Fruit fly (Drosophila melanogaster): ENCODE measurements around the gene CG15638.

The CG15638 gene

DNA sequence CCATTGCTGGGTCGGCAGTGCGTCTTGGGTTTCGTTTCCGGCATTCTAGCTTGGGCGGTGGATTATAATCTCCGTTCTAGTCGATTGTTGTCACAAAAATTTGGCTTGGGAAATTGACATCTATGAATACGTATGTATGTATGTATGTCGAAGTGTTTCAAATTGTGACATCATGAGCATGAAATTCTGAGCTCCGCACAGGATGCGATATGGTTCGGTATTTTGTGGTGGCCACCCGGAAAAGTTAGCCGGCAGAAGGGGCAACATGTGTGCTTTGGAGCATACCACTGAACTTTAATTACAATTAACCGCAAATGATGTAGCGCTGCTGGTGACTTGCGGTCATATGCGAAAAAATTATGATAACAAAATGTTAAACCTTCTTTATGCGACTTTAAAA, at the start of gene CG15638:
TSS of gene CG15638 (minus strand) at position 101 of the 400 bp plus-strand sequence.
- no peak for TF ChIP-seq EcR (GFP tag; optimal IDR thresholded peaks at IDR 0.05)
- TF ChIP-seq fd96Ca (GFP tag; IDR thresholded peaks at IDR 0.05), result no peak

DNA sequence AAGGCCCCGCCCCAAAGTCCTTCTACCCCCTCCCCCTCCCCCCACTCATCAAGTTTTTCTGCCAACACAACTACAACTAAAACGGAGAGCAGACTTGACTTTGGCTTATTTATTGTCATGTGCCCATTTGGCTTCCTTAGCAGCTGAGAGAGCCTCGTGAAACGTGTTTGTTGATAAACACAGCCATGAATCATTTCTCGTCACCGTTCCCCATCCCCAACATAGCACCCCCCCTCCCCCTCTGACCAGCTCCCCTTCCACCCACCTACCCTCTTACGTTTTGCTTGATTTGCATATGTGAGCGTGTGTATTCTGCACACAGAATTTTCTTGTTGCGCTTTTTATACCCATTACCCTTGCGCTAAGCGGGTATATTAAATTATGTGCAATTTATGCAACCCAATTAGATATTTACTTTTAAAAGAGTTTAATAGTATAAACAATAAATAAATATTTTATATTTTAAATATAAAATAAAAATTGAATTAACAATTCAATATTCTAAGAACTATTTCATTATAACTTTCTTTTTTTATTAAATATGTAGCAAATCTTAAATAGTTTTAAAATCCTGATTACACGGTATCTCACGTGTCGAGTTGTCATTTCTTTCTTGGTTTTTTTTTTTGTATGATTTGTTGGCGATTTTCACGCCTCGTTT, 36.3 kb upstream of the CG15638 start:
- no peak; the same call in 1 of the 2 replicates for TF ChIP-seq CG12605 (GFP tag; IDR thresholded peaks at IDR 0.05)
- no peak; the same call in 1 of the 2 replicates for TF ChIP-seq CG32121 (GFP tag; IDR thresholded peaks at IDR 0.05)
- 0 out of 2 replicates have a peak, but pooled peaks have one; percentile 7 for TF ChIP-seq rn (GFP tag; IDR thresholded peaks at IDR 0.05)
- peak; percentile 60 for TF ChIP-seq Pif1B (GFP tag; optimal IDR thresholded peaks at IDR 0.05)
- TF ChIP-seq EcR (GFP tag; optimal IDR thresholded peaks at IDR 0.05), result no peak
- peak; percentile 32 for TF ChIP-seq CG34367 (tag; optimal IDR thresholded peaks at IDR 0.05)
- TF ChIP-seq CG4496 (GFP tag; IDR thresholded peaks at IDR 0.05), result peak; percentile 65
- peak; percentile 69 for TF ChIP-seq CG15710 (tag; optimal IDR thresholded peaks at IDR 0.05)
- peak; percentile 28 for TF ChIP-seq Snoo (tag; optimal IDR thresholded peaks at IDR 0.05)
- TF ChIP-seq CG8301 (tag; optimal IDR thresholded peaks at IDR 0.05), result peak; percentile 57
- peak; percentile 14 for TF ChIP-seq Pif1A (GFP tag; optimal IDR thresholded peaks at IDR 0.05)
- no peak for TF ChIP-seq CG10348 (GFP tag; IDR thresholded peaks at IDR 0.05)
- peak; percentile 41 for TF ChIP-seq gl (tag; optimal IDR thresholded peaks at IDR 0.05)
- TF ChIP-seq CG13204 (GFP tag; optimal IDR thresholded peaks at IDR 0.05), result no peak
- peak; percentile 80 for TF ChIP-seq CG8159 (tag; optimal IDR thresholded peaks at IDR 0.05)
- peak; percentile 60 for TF ChIP-seq CG17806 (tag; optimal IDR thresholded peaks at IDR 0.05)
- peak; percentile 73 for TF ChIP-seq CG9948 (tag; optimal IDR thresholded peaks at IDR 0.05)
- peak; percentile 74 for TF ChIP-seq D1 (tag; optimal IDR thresholded peaks at IDR 0.05)
- peak; percentile 50; the same call in 1 of the 3 replicates for TF ChIP-seq fd96Ca (GFP tag; IDR thresholded peaks at IDR 0.05)
- TF ChIP-seq Ets98B (GFP tag; IDR thresholded peaks at IDR 0.05), result peak; percentile 43
- peak; percentile 77 for TF ChIP-seq CG14655 (GFP tag; optimal IDR thresholded peaks at IDR 0.05)

DNA sequence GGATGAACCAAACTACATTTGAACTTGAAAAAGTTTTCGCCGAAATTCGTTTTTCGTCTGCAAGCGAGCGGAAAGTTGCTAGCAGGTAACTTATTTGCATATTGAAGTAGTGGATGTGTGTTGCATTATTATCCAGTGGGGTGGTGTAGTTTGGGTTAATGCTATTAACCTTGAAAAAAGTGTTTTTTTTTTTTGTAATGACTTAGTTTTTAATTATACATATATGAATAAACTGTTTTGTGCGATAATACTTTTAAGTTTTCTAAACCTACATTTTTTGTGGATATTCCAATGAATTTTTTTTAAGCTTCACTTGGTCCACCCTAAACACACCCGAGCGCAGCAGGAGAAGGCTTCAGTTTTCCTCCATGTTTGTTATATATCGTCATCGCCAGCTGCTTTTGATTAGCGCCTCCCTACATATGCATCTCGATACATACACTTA, 35.4 kb upstream of the CG15638 start:
- TF ChIP-seq CG12605 (GFP tag; IDR thresholded peaks at IDR 0.05) (peak; percentile 46; the same call in 1 of the 2 replicates), CG10348 (GFP tag; IDR thresholded peaks at IDR 0.05) (0 out of 2 replicates have a peak, but pooled peaks have one; percentile 15), fd96Ca (GFP tag; IDR thresholded peaks at IDR 0.05) (peak; percentile 88), EcR (GFP tag; optimal IDR thresholded peaks at IDR 0.05) (no peak), gl (tag; optimal IDR thresholded peaks at IDR 0.05) (peak; percentile 69), CG9948 (tag; optimal IDR thresholded peaks at IDR 0.05) (peak; percentile 90), Pif1B (GFP tag; optimal IDR thresholded peaks at IDR 0.05) (peak; percentile 95), Pif1A (GFP tag; optimal IDR thresholded peaks at IDR 0.05) (peak; percentile 92), CG15710 (tag; optimal IDR thresholded peaks at IDR 0.05) (peak; percentile 74), CG4496 (GFP tag; IDR thresholded peaks at IDR 0.05) (peak; percentile 84), CG8301 (tag; optimal IDR thresholded peaks at IDR 0.05) (peak; percentile 92), CG13204 (GFP tag; optimal IDR thresholded peaks at IDR 0.05) (peak; percentile 68), CG34367 (tag; optimal IDR thresholded peaks at IDR 0.05) (peak; percentile 71), D1 (tag; optimal IDR thresholded peaks at IDR 0.05) (peak; percentile 57), rn (GFP tag; IDR thresholded peaks at IDR 0.05) (peak; percentile 68), Snoo (tag; optimal IDR thresholded peaks at IDR 0.05) (peak; percentile 88), CG14655 (GFP tag; optimal IDR thresholded peaks at IDR 0.05) (peak; percentile 93), Ets98B (GFP tag; IDR thresholded peaks at IDR 0.05) (peak; percentile 73), CG17806 (tag; optimal IDR thresholded peaks at IDR 0.05) (peak; percentile 81), CG32121 (GFP tag; IDR thresholded peaks at IDR 0.05) (peak; percentile 83), CG8159 (tag; optimal IDR thresholded peaks at IDR 0.05) (peak; percentile 100)

DNA sequence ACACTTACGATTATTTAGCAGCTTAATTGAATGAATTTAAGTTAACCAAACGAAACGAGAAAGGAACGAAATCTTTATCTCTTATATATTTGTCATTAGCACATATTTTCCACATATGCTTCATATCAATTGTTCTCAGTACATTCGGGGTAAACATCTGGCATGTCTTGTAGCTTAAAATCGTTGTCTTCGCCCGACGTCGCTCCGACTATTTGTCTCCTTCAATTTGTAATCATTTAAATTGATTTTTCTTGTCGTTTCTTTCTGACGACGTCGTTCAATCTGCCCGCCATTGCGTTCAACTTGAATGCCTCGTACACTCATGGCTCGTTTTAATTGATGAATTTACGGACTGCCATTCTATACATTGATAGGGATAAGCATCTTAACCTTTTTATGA, 34.4 kb upstream of the CG15638 start:
- TF ChIP-seq CG17806 (tag; optimal IDR thresholded peaks at IDR 0.05) (peak; percentile 12), fd96Ca (GFP tag; IDR thresholded peaks at IDR 0.05) (no peak)

DNA sequence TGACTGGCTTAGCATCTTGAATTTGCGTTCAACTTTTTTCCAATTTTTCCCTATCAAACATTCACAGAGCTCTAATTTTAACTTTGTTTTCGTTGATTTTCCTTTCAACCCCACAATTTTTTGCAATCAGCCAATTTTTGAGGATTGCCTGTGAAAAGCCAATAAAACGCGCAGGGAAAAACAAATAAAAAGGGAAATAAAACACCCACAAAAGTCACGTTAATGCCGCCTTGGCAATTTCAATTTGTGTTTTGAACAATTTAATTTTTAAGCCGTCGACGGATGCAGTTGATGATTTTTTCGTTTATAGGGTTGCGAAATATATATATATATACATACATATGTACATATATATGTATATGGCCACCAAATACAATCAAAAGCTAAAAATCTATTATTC, 33.4 kb upstream of the CG15638 start:
- TF ChIP-seq gl (tag; optimal IDR thresholded peaks at IDR 0.05) (no peak), CG12605 (GFP tag; IDR thresholded peaks at IDR 0.05) (no peak), CG4496 (GFP tag; IDR thresholded peaks at IDR 0.05) (no peak), CG17806 (tag; optimal IDR thresholded peaks at IDR 0.05) (no peak), CG32121 (GFP tag; IDR thresholded peaks at IDR 0.05) (no peak), CG13204 (GFP tag; optimal IDR thresholded peaks at IDR 0.05) (no peak), CG34367 (tag; optimal IDR thresholded peaks at IDR 0.05) (no peak), Ets98B (GFP tag; IDR thresholded peaks at IDR 0.05) (no peak), fd96Ca (GFP tag; IDR thresholded peaks at IDR 0.05) (no peak), rn (GFP tag; IDR thresholded peaks at IDR 0.05) (no peak)

DNA sequence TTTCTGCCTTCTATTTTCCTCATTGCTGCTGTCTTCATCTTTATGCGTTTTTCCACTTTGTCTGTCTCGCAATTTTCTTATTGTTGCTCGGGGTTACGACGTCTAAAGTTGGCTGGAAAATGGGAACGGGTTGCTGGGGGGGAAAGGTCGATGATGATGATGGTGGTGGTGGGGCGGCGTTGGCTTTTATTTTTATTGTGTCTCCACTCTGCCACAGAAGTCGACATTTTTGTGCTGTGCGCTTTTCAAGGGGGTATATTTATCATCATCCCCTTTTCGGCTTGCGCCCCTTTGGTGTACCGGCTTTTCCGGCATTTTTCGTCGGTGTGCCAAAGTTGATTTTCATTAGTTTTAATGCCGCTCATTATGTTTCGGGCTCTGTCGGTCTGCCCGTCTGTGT, 19.8 kb upstream of the CG15638 start:
- TF ChIP-seq CG9948 (tag; optimal IDR thresholded peaks at IDR 0.05) (no peak), CG12605 (GFP tag; IDR thresholded peaks at IDR 0.05) (no peak), fd96Ca (GFP tag; IDR thresholded peaks at IDR 0.05) (no peak), CG17806 (tag; optimal IDR thresholded peaks at IDR 0.05) (no peak), Pif1B (GFP tag; optimal IDR thresholded peaks at IDR 0.05) (no peak), CG32121 (GFP tag; IDR thresholded peaks at IDR 0.05) (no peak)

Measured in whole organism, pupa.